Fruit fly (Drosophila melanogaster): ENCODE results near the gene Ugt35A1.

The Ugt35A1 gene

dm6 chr3R:11200885-11201421 lies 28.5 kb upstream of the Ugt35A1 start:
- TF ChIP-seq br (GFP tag; optimal IDR thresholded peaks at IDR 0.05) (peak; percentile 56), Hr78 (GFP tag; optimal IDR thresholded peaks at IDR 0.05) (no peak), Sp1 (GFP tag; optimal IDR thresholded peaks at IDR 0.05) (peak; percentile 74), dl (GFP tag; optimal IDR thresholded peaks at IDR 0.05; ENCODE audit: insufficient read depth in 1 of 2, partially characterized antibody in 2 of 2) (no peak), CG9705 (GFP tag; optimal IDR thresholded peaks at IDR 0.05) (no peak), GATAd (GFP tag; optimal IDR thresholded peaks at IDR 0.05) (no peak), Hnf4 (GFP tag; optimal IDR thresholded peaks at IDR 0.05) (peak; percentile 50), ey (GFP tag; optimal IDR thresholded peaks at IDR 0.05) (peak; percentile 69), Mio (GFP tag; optimal IDR thresholded peaks at IDR 0.05) (no peak), Dfd (GFP tag; optimal IDR thresholded peaks at IDR 0.05) (no peak), woc (GFP tag; optimal IDR thresholded peaks at IDR 0.05) (peak; percentile 53), fru (GFP tag; optimal IDR thresholded peaks at IDR 0.05) (peak; percentile 76), psq (GFP tag; optimal IDR thresholded peaks at IDR 0.05) (peak; percentile 74), pan (optimal IDR thresholded peaks at IDR 0.05) (peak; percentile 61), HLH106 (tag; optimal IDR thresholded peaks at IDR 0.05) (peak; percentile 65), N (GFP tag; optimal IDR thresholded peaks at IDR 0.05) (no peak), brk (GFP tag; optimal IDR thresholded peaks at IDR 0.05) (peak; percentile 86), Jra (GFP tag; optimal IDR thresholded peaks at IDR 0.05) (no peak), Vsx2 (GFP tag; optimal IDR thresholded peaks at IDR 0.05; ENCODE audit: partially characterized antibody) (no peak), lola (GFP tag; optimal IDR thresholded peaks at IDR 0.05) (no peak), h (GFP tag; optimal IDR thresholded peaks at IDR 0.05) (peak; percentile 85), OdsH (GFP tag; optimal IDR thresholded peaks at IDR 0.05) (peak; percentile 85), Abd-B (GFP tag; optimal IDR thresholded peaks at IDR 0.05) (no peak), foxo (GFP tag; optimal IDR thresholded peaks at IDR 0.05) (peak; percentile 39 to 81), Rel (GFP tag; optimal IDR thresholded peaks at IDR 0.05) (peak; percentile 77), Rel (tag; optimal IDR thresholded peaks at IDR 0.05) (peak; percentile 42), sv (GFP tag; optimal IDR thresholded peaks at IDR 0.05) (peak; percentile 39), dmrt93B (GFP tag; optimal IDR thresholded peaks at IDR 0.05) (peak; percentile 32), CG32264 (GFP tag; optimal IDR thresholded peaks at IDR 0.05) (peak; percentile 55), Hr83 (GFP tag; optimal IDR thresholded peaks at IDR 0.05; ENCODE audit: poor library complexity, severe bottlenecking) (no peak), usp (GFP tag; optimal IDR thresholded peaks at IDR 0.05) (no peak), Myc (optimal IDR thresholded peaks at IDR 0.05) (no peak), dsf (GFP tag; optimal IDR thresholded peaks at IDR 0.05; ENCODE audit: borderline replicate concordance) (no peak), sage (GFP tag; optimal IDR thresholded peaks at IDR 0.05) (peak; percentile 80), CrebA (GFP tag; optimal IDR thresholded peaks at IDR 0.05; ENCODE audit: borderline replicate concordance) (no peak), jim (GFP tag; optimal IDR thresholded peaks at IDR 0.05) (no peak), tai (GFP tag; optimal IDR thresholded peaks at IDR 0.05) (no peak), rgr (GFP tag; optimal IDR thresholded peaks at IDR 0.05) (peak; percentile 86), Dif (GFP tag; optimal IDR thresholded peaks at IDR 0.05; ENCODE audit: partially characterized antibody) (no peak)

DNA sequence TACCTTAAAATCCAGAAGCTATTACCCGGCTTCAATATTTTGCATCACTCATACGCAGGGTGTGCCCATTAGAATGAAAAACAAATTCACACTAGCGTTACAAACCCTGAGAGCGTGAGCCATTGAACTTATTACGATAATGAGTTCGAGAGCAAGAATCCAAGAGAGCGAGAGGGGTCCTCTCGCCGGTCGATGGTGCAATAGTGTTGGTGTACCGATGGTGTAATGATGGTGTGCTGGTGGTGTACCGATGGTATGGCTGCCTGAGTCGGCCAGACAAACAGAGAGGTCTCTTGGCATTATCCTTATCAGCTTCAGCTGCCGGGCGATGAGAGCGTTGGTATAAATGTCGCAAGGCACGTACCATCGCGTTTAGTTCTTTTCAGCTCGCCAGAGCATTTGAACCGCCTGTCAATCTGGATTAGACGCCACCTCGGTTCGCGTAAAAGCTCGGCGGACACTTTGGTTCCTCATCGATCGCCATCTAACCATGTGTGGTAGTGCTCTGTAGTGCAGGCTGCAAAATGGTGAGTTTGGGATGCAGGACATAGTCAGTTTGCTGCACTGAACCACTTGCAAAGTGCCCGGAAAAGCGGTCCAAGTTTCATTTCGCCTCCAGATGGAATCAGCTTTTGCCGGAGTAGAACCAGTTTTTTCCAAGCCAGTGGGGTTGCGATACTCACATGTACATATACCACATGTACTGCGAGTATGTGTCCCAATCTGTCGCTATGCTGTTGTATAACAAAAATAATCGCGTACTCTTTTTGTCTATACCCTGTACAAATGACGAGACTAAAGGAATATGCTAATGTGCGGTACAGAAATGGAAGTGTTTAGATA lies 27.8 kb upstream of the Ugt35A1 start:
- TF ChIP-seq Vsx2 (GFP tag; optimal IDR thresholded peaks at IDR 0.05; ENCODE audit: partially characterized antibody), result no peak
- TF ChIP-seq Mio (GFP tag; optimal IDR thresholded peaks at IDR 0.05), result no peak
- peak; percentile 48 to 81 for TF ChIP-seq dl (GFP tag; optimal IDR thresholded peaks at IDR 0.05; ENCODE audit: insufficient read depth in 1 of 2, partially characterized antibody in 2 of 2)
- no peak for TF ChIP-seq sv (GFP tag; optimal IDR thresholded peaks at IDR 0.05)
- TF ChIP-seq Dif (GFP tag; optimal IDR thresholded peaks at IDR 0.05; ENCODE audit: partially characterized antibody), result peak; percentile 83
- TF ChIP-seq Dfd (GFP tag; optimal IDR thresholded peaks at IDR 0.05), result no peak
- peak; percentile 21 for TF ChIP-seq Hr83 (GFP tag; optimal IDR thresholded peaks at IDR 0.05; ENCODE audit: poor library complexity, severe bottlenecking)
- TF ChIP-seq sage (GFP tag; optimal IDR thresholded peaks at IDR 0.05), result no peak
- TF ChIP-seq ey (GFP tag; optimal IDR thresholded peaks at IDR 0.05), result no peak
- TF ChIP-seq Abd-B (GFP tag; optimal IDR thresholded peaks at IDR 0.05), result no peak
